Worm (Caenorhabditis elegans) whole organism, midembryonic: ENCODE data around the gene algn-5.

ENCODE experiments used
- T22C8.4 ChIP-seq: fragments of 200-800 bp; sonication (Bioruptor generic); IDR thresholded peaks from 2 replicates; pipeline ENCODE4 v1.3.6; 2022; ENCODE audit warnings: missing genetic modification characterization, missing compliant biosample characterization
- cog-1 ChIP-seq: sonication (generic microtip); optimal IDR thresholded peaks from 2 replicates; lab custom pipeline; 2016; ENCODE audit warnings: missing genetic modification characterization, missing compliant biosample characterization
- flt-1 ChIP-seq: fragments of 200-800 bp; sonication (Bioruptor generic); IDR thresholded peaks from 2 replicates; pipeline ENCODE4 v1.3.6; 2022; ENCODE audit warnings: missing genetic modification characterization, missing compliant biosample characterization
- klf-2 ChIP-seq: fragments of 200-800 bp; sonication (Bioruptor generic); conservative IDR thresholded peaks from 2 replicates; pipeline ENCODE4 v1.3.6; 2022; ENCODE audit warnings: missing genetic modification reagents, missing genetic modification characterization, missing compliant biosample characterization
- med-1 ChIP-seq: sonication (generic microtip); optimal IDR thresholded peaks from 2 replicates; lab custom pipeline; 2017; ENCODE audit warnings: missing genetic modification characterization, mild to moderate bottlenecking, missing compliant biosample characterization, antibody characterized with exemption, missing genetic modification reagents; ENCODE audit not compliant: insufficient read depth
- ref-1 ChIP-seq: fragments of 200-800 bp; sonication (Bioruptor generic); conservative IDR thresholded peaks from 2 replicates; pipeline ENCODE4 v1.3.6; 2022; ENCODE audit warnings: missing genetic modification reagents, missing genetic modification characterization, missing compliant biosample characterization
- tab-1 ChIP-seq: fragments of 200-800 bp; sonication (Bioruptor generic); IDR thresholded peaks from 2 replicates; pipeline ENCODE4 v1.3.6; 2022; ENCODE audit warnings: missing genetic modification characterization, missing compliant biosample characterization
- ztf-23 ChIP-seq: fragments of 200-800 bp; sonication (Bioruptor generic); IDR thresholded peaks from 2 replicates; pipeline ENCODE4 v1.3.6; 2022; ENCODE audit warnings: missing genetic modification reagents, missing genetic modification characterization, missing compliant biosample characterization
- ztf-29 ChIP-seq: fragments of 200-800 bp; sonication (Bioruptor generic); IDR thresholded peaks from 2 replicates; pipeline ENCODE4 v1.3.6; 2022; ENCODE audit warnings: missing genetic modification reagents, missing genetic modification characterization, missing compliant biosample characterization

The algn-5 gene

DNA sequence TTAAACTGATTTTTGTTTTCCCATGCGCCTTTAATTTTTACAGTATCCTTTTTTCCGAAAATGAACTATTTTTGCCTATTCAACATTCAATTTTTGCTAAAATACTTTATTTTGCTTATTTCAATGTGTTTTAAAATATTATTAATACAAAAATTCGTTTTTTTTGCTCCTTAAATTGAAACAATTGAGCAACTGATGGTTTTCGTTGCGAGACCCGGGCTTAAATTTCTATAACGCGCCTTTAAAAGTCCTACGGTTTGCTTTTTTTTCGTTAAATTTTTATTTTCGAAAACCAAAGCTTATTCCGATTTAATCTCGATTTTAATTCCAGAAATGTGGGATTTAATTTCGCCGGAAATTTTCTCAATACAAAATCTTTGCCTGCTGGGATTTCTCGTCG, at the start of gene algn-5:
algn-5 (plus strand) TSS at position 295 of the 400 bp plus-strand sequence.
- TF ChIP-seq tab-1 (GFP tag; lab: Robert Waterston, UW) (no peak), T22C8.4 (no peak), ztf-23 (GFP tag; lab: Robert Waterston, UW) (no peak), ref-1 (GFP tag; lab: Robert Waterston, UW) (no peak)

DNA sequence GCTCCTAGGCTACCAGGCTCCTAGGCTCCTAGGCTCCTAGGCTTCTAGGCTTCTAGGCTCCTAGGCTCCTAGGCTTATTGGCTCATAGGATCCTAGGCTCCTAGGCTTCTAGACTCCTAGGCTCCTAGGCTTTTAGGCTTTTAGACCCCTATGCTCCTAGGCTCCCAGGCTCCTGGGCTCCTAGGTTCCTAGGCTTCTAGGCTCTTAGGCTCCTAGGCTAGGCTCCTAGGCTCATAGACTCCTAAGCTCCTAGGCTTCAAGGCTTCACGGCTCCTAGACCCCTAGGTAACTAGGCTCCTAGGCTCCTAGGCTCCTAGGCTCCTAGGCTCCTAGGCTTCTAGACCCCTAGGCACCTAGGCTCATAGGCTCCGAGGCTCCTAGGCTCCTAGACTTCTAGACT, 44.0 kb upstream of the algn-5 start:
- TF ChIP-seq ztf-29 (GFP tag; lab: Robert Waterston, UW) (no peak), ref-1 (GFP tag; lab: Robert Waterston, UW) (no peak), flt-1 (GFP tag; lab: Robert Waterston, UW) (peak; percentile 48; the same call in 1 of the 2 replicates), med-1 (GFP tag; lab: Kevin White, UChicago) (no peak), tab-1 (GFP tag; lab: Robert Waterston, UW) (peak; percentile 47; the same call in 1 of the 2 replicates), klf-2 (GFP tag; lab: Robert Waterston, UW) (no peak)

DNA sequence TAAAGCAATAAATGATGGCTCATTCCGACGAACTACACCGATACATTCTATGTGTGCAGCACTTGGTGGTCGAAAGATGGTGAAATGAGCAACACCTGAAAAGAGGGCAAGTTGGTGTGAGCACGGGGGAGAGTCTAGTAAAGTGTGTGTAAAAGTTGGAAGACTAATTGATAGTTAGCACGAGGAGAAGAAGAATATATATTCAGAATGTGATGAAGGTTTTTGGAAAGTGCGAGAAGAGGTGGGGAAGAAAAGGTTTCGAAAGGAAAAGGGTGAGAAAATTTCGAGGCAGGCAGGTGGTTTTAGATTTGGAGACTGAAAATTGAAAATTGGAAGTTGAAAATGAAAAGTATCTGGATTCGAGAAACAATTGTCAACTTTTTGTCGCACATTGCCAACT, 43.2 kb upstream of the algn-5 start, which contains the start of gene Y45G5AM.6:
Y45G5AM.6 (minus strand) TSS at position 101 of the 400 bp plus-strand sequence.
- no peak for TF ChIP-seq klf-2 (GFP tag; lab: Robert Waterston, UW)
- TF ChIP-seq tab-1 (GFP tag; lab: Robert Waterston, UW): no peak
- TF ChIP-seq ztf-23 (GFP tag; lab: Robert Waterston, UW): no peak
- TF ChIP-seq ref-1 (GFP tag; lab: Robert Waterston, UW): no peak
- TF ChIP-seq T22C8.4: no peak
- no peak for TF ChIP-seq cog-1 (tag; lab: Kevin White, UChicago)
- no peak for TF ChIP-seq med-1 (GFP tag; lab: Kevin White, UChicago)
- TF ChIP-seq flt-1 (GFP tag; lab: Robert Waterston, UW): no peak
- no peak for TF ChIP-seq ztf-29 (GFP tag; lab: Robert Waterston, UW)

DNA sequence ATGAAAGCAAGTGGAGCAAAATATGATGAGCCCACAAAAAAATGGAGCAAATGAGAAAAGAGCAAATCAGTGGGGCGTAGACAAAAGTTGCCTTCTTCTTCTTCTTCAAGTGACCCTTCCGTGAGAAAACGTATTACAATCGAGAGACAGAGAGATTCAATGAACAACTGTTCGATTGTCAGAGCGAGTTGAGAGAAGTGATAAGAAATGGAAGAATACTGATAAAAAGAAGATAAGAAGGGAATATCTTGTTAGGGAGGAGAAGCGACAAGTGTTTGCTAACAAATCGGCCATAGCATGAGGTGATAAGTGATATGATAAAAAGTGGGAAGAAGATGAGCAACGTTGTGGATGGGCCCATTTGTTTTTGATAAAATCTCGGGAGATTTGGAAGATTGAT, 38.1 kb upstream of the algn-5 start:
- TF ChIP-seq tab-1 (GFP tag; lab: Robert Waterston, UW): no peak
- TF ChIP-seq ztf-29 (GFP tag; lab: Robert Waterston, UW): no peak
- TF ChIP-seq ztf-23 (GFP tag; lab: Robert Waterston, UW): no peak
- no peak for TF ChIP-seq klf-2 (GFP tag; lab: Robert Waterston, UW)
- TF ChIP-seq flt-1 (GFP tag; lab: Robert Waterston, UW): no peak
- TF ChIP-seq cog-1 (tag; lab: Kevin White, UChicago): no peak
- TF ChIP-seq ref-1 (GFP tag; lab: Robert Waterston, UW): no peak
- TF ChIP-seq med-1 (GFP tag; lab: Kevin White, UChicago): no peak
- no peak for TF ChIP-seq T22C8.4

DNA sequence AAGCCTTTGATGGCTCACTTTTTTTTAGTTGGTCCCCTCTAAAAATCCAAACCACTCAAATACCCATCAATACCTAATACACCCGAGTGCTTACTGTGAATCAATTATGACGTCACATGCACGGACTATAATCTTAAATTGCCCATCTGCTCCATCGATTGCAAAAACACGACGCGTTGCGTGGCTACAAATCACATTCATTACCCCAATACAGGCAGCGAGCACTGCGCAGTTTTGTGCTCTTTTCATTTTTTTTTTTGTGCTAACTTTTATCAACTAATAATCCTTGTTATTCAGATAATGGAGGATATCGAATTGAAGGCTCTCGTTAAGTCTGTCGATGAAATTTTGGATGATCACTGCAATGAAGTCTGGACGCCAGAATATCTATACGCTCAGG, 35.3 kb upstream of the algn-5 start, which contains the start of gene Y45G5AM.5:
Y45G5AM.5 (plus strand) TSS at position 301 of the 400 bp plus-strand sequence.
- TF ChIP-seq med-1 (GFP tag; lab: Kevin White, UChicago): no peak
- no peak for TF ChIP-seq klf-2 (GFP tag; lab: Robert Waterston, UW)
- no peak for TF ChIP-seq cog-1 (tag; lab: Kevin White, UChicago)
- TF ChIP-seq tab-1 (GFP tag; lab: Robert Waterston, UW): no peak
- no peak for TF ChIP-seq ref-1 (GFP tag; lab: Robert Waterston, UW)

DNA sequence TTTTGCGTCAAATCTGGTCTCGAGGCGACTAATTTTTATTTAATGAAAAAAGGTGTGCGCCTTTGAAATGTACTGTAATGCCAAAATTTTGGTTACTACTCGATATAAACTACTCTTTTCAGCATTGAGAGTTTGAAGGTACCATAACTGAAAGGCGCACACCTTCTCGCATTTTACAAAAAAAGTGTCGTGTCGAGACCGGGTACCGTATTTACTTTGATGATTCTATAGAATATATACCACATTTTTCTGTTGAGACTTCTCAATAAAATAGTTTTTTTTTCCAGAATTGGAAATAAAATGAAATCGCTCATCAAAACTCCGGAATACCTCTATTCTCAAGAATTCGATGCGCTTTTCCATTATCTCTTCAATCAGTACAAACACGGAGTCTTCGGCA, 32.5 kb upstream of the algn-5 start, which contains the start of gene Y45G5AM.4:
Y45G5AM.4 (plus strand) TSS at position 301 of the 400 bp plus-strand sequence.
- TF ChIP-seq ztf-23 (GFP tag; lab: Robert Waterston, UW): no peak
- no peak for TF ChIP-seq tab-1 (GFP tag; lab: Robert Waterston, UW)
- no peak for TF ChIP-seq med-1 (GFP tag; lab: Kevin White, UChicago)
- TF ChIP-seq T22C8.4: no peak
- no peak for TF ChIP-seq ref-1 (GFP tag; lab: Robert Waterston, UW)
- no peak for TF ChIP-seq ztf-29 (GFP tag; lab: Robert Waterston, UW)
- TF ChIP-seq klf-2 (GFP tag; lab: Robert Waterston, UW): no peak
- TF ChIP-seq flt-1 (GFP tag; lab: Robert Waterston, UW): no peak
- no peak for TF ChIP-seq cog-1 (tag; lab: Kevin White, UChicago)

DNA sequence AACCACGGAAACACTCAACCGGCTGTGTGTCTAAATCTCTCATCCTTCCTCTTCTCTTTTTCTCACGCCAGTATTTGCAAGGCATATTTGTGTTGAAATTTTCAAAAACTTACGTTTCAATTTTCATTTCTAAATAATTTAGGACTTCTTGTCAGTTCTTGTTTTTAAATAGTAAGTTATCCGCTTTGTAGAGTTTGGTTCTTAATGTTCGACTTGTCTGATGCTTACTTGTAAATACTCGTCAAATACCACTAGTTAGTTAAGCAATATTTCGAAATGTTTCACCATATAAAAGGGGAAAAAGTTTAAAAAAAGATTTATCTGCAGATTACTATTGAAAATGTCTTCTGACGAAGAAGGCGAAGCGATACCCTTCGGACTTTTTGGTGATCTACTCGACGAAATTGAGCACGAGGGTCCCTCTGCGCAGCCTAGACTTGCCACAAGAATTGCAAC, 30.8 kb upstream of the algn-5 start, which contains the start of gene Y45G5AM.3:
Y45G5AM.3 (plus strand) TSS at position 51 of the 456 bp plus-strand sequence.
- no peak for TF ChIP-seq T22C8.4
- no peak for TF ChIP-seq flt-1 (GFP tag; lab: Robert Waterston, UW)
- TF ChIP-seq tab-1 (GFP tag; lab: Robert Waterston, UW): no peak
- TF ChIP-seq ztf-29 (GFP tag; lab: Robert Waterston, UW): no peak
- no peak for TF ChIP-seq ztf-23 (GFP tag; lab: Robert Waterston, UW)

DNA sequence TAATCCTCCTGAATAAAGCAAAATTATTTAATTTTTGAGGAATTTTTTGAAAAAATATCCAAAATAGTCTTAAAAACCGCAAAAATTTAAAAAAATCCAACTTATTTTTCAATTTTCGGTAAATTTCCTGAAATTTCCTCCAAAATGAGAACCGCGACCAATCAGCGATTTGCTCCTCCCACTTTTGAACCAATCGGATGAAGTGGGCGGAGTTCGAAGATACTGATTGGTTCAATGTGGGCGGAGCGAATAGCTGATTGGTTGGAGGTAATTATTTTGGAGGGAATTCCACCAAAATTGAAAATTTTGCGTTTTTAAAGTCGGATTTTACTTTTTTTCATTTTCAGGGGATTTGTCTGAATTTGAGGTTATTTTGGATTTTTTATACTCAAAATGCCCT, 27.3 kb upstream of the algn-5 start:
- TF ChIP-seq ztf-29 (GFP tag; lab: Robert Waterston, UW): no peak
- no peak for TF ChIP-seq ref-1 (GFP tag; lab: Robert Waterston, UW)
- TF ChIP-seq med-1 (GFP tag; lab: Kevin White, UChicago): no peak
- no peak for TF ChIP-seq ztf-23 (GFP tag; lab: Robert Waterston, UW)
- no peak for TF ChIP-seq cog-1 (tag; lab: Kevin White, UChicago)

DNA sequence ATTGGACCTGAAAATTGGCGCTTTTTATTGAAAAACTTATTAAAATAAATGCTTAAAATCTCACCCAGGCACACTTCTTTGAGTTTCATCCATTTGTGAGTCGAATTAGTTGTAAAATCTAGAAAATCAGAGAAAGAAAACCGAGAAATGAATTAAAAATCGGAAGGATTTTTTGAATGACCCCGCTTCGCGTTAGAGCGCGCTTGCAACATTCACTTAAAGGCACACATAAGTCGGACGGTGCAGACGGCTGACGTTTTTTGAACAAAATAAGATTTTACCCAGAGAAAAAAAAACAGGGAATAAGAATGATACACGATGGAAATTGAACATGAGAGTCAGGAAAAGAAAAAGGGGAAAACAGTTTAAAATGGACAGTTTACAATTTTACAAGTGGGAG, 25.7 kb upstream of the algn-5 start:
- TF ChIP-seq flt-1 (GFP tag; lab: Robert Waterston, UW) (no peak), ztf-29 (GFP tag; lab: Robert Waterston, UW) (no peak), cog-1 (tag; lab: Kevin White, UChicago) (no peak), tab-1 (GFP tag; lab: Robert Waterston, UW) (no peak), klf-2 (GFP tag; lab: Robert Waterston, UW) (no peak), med-1 (GFP tag; lab: Kevin White, UChicago) (no peak), ref-1 (GFP tag; lab: Robert Waterston, UW) (no peak), T22C8.4 (no peak), ztf-23 (GFP tag; lab: Robert Waterston, UW) (no peak)
